Worm (Caenorhabditis elegans): ENCODE results near the gene lron-13.
"Not testable (repeated sequence)": the region's sequence is repeated elsewhere in the genome, so short reads cannot be mapped to it uniquely, and the experiment has no call there.

Gene lron-13

ce11 chrIII:13527424-13528097 is at the start of gene lron-13:
lron-13 (plus strand) TSS chrIII:13527438.
- no peak for TF ChIP-seq klf-2 (GFP tag; conservative IDR thresholded peaks at IDR 0.05)
- no peak for TF ChIP-seq flt-1 (GFP tag; IDR thresholded peaks at IDR 0.05)
- TF ChIP-seq tab-1 (GFP tag; IDR thresholded peaks at IDR 0.05) = no peak
- no peak for TF ChIP-seq T22C8.4 (GFP tag; IDR thresholded peaks at IDR 0.05)
- no peak for TF ChIP-seq ztf-29 (GFP tag; IDR thresholded peaks at IDR 0.05)

DNA sequence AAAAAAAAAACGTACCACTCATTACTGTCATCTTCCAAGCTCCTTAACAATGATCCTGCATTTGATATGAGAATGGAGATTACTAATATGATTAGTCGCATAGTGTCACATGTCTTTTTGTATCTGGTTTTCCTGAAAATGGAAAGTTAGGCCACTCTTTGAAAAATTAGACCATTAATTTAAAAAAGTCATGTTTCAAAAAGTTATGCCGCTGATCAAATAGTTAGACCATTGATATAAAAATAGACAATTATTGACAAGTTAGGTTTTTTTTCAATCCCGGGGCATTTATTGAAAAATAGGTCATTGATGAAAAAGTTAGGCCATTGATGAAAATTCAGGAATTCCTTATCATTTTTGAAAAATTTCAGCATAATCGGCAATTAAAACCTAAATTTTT is 43.2 kb upstream of the lron-13 start, which contains the start of gene acc-4:
acc-4 (minus strand) TSS at position 101 of the 400 bp plus-strand sequence.
- TF ChIP-seq ztf-29 (GFP tag; IDR thresholded peaks at IDR 0.05) = no peak
- no peak for TF ChIP-seq med-1 (GFP tag; optimal IDR thresholded peaks at IDR 0.05; ENCODE audit: insufficient read depth)
- no peak for TF ChIP-seq T22C8.4 (GFP tag; IDR thresholded peaks at IDR 0.05)
- TF ChIP-seq flt-1 (GFP tag; IDR thresholded peaks at IDR 0.05) = no peak

DNA sequence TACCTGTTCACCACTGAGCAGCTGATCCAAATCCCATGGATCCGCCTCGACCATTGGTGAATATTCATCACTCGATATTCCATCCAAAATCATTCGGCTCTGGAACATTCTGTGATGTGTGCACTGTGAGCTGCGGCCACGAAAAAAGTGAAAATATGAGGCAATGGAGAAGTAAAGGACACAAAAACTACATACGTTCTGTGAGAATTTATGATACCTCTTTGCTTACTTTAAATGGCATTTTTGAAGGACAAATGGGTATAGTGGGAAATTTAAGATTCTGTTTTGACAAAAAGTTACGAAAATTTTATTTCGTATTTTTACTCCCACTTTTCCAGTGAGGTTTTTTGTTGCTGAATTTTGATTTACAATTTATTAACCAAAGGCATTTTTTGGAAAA is 34.9 kb upstream of the lron-13 start, which contains the start of gene twk-40:
twk-40 (minus strand) TSS at position 101 of the 400 bp plus-strand sequence.
- TF ChIP-seq med-1 (GFP tag; optimal IDR thresholded peaks at IDR 0.05; ENCODE audit: insufficient read depth) (no peak), flt-1 (GFP tag; IDR thresholded peaks at IDR 0.05) (no peak), ztf-23 (GFP tag; IDR thresholded peaks at IDR 0.05) (no peak), T22C8.4 (GFP tag; IDR thresholded peaks at IDR 0.05) (no peak)

DNA sequence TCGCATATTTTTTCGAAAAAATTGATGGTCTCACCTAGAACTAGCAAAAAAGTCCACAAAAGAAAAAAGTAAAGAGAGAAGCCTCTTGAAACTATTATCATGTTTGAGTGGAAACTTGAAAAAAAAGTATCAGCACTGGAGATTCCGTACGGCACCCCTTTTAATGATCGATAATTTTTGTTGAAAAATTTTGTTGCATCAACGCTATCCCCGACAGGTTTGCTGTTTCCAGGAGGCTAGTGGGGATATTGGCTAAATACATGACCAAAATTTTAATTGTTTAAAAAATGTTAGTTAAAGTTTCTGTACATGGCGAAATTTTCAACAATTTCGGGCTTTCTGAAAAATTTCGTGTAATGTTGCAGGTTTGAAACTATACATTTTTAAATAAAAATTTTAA is 31.7 kb upstream of the lron-13 start, which contains the start of gene T28A8.2:
T28A8.2 (minus strand) TSS at position 101 of the 400 bp plus-strand sequence.
- TF ChIP-seq ztf-29 (GFP tag; IDR thresholded peaks at IDR 0.05) (no peak), cog-1 (tag; optimal IDR thresholded peaks at IDR 0.05) (no peak), klf-2 (GFP tag; conservative IDR thresholded peaks at IDR 0.05) (no peak), T22C8.4 (GFP tag; IDR thresholded peaks at IDR 0.05) (no peak), tab-1 (GFP tag; IDR thresholded peaks at IDR 0.05) (no peak), flt-1 (GFP tag; IDR thresholded peaks at IDR 0.05) (no peak)

- TF ChIP-seq T22C8.4 (GFP tag; IDR thresholded peaks at IDR 0.05); cog-1 (tag; optimal IDR thresholded peaks at IDR 0.05); med-1 (GFP tag; optimal IDR thresholded peaks at IDR 0.05; ENCODE audit: insufficient read depth): not testable (repeated sequence)
These were observed 28.3 kb upstream of the lron-13 start, which contains the start of gene T28A8.6 for ce11 chrIII:13498899-13499298. T28A8.6 (plus strand) TSS chrIII:13499199.

DNA sequence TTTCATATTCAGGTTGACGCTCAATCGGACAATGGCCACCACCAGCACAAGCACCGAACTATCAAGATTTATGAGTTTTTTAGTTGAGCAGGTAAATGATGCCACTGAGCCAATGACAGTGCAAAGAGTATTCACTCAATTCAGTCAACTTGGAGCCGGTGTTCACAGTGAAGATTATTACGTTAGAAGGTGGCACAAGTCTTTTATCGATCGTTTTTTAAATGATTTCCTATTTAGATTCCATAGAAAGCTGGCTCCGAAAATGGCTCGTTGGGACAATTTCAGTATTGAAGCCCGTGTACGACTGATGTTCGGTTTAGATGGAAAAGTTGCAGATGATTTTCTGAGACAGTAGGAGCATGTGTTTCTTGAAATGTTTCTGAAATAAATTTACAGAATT is 25.6 kb upstream of the lron-13 start, which contains the start of gene T28A8.5:
T28A8.5 (plus strand) TSS at position 32 of the 400 bp plus-strand sequence.
- TF ChIP-seq med-1 (GFP tag; optimal IDR thresholded peaks at IDR 0.05; ENCODE audit: insufficient read depth) (no peak), tab-1 (GFP tag; IDR thresholded peaks at IDR 0.05) (no peak), ztf-29 (GFP tag; IDR thresholded peaks at IDR 0.05) (no peak), flt-1 (GFP tag; IDR thresholded peaks at IDR 0.05) (no peak)

- TF ChIP-seq klf-2 (GFP tag; conservative IDR thresholded peaks at IDR 0.05) = no peak
- TF ChIP-seq ref-1 (GFP tag; conservative IDR thresholded peaks at IDR 0.05) = no peak
- no peak for TF ChIP-seq ztf-29 (GFP tag; IDR thresholded peaks at IDR 0.05)
These were observed 24.7 kb upstream of the lron-13 start, which contains the start of gene T28A8.8 for ce11 chrIII:13502513-13502912. T28A8.8 (plus strand) TSS chrIII:13502813.

DNA sequence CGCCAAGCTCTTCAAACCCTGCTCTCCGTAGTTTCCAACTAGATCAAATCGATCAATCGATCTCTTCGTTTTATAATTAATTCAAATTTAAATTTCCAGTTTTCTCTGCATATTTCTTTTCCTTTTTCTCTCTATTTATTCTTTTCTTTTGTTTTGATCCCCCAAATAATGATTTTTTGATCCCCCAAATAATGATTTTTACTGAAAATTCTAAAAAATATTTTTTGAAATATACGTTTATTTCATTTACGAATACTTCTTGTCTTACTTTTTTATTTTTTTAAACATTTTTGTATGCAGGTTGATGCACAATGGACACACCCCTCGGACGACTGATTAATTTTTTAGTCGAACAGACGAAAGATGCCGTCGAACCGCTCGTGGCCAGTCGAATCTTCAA is 23.9 kb upstream of the lron-13 start, which contains the start of gene T28A8.4:
T28A8.4 (plus strand) TSS at position 301 of the 400 bp plus-strand sequence.
- no peak for TF ChIP-seq tab-1 (GFP tag; IDR thresholded peaks at IDR 0.05)
- TF ChIP-seq T22C8.4 (GFP tag; IDR thresholded peaks at IDR 0.05) = no peak
- TF ChIP-seq ref-1 (GFP tag; conservative IDR thresholded peaks at IDR 0.05) = no peak
- TF ChIP-seq cog-1 (tag; optimal IDR thresholded peaks at IDR 0.05) = no peak
- no peak for TF ChIP-seq klf-2 (GFP tag; conservative IDR thresholded peaks at IDR 0.05)
- no peak for TF ChIP-seq ztf-23 (GFP tag; IDR thresholded peaks at IDR 0.05)
- TF ChIP-seq med-1 (GFP tag; optimal IDR thresholded peaks at IDR 0.05; ENCODE audit: insufficient read depth) = no peak
- no peak for TF ChIP-seq flt-1 (GFP tag; IDR thresholded peaks at IDR 0.05)
- TF ChIP-seq ztf-29 (GFP tag; IDR thresholded peaks at IDR 0.05) = no peak

ce11 chrIII:13505718-13506117 is 21.5 kb upstream of the lron-13 start, which contains the start of gene T28A8.3:
T28A8.3 (plus strand) TSS chrIII:13506018.
- no peak for TF ChIP-seq T22C8.4 (GFP tag; IDR thresholded peaks at IDR 0.05)
- TF ChIP-seq flt-1 (GFP tag; IDR thresholded peaks at IDR 0.05) = no peak
- no peak for TF ChIP-seq cog-1 (tag; optimal IDR thresholded peaks at IDR 0.05)
- no peak for TF ChIP-seq tab-1 (GFP tag; IDR thresholded peaks at IDR 0.05)
- TF ChIP-seq ztf-29 (GFP tag; IDR thresholded peaks at IDR 0.05) = no peak
- TF ChIP-seq klf-2 (GFP tag; conservative IDR thresholded peaks at IDR 0.05) = no peak
- TF ChIP-seq ztf-23 (GFP tag; IDR thresholded peaks at IDR 0.05) = no peak

- TF ChIP-seq T22C8.4 (GFP tag; IDR thresholded peaks at IDR 0.05) (no peak), ztf-29 (GFP tag; IDR thresholded peaks at IDR 0.05) (no peak), flt-1 (GFP tag; IDR thresholded peaks at IDR 0.05) (no peak), cog-1 (tag; optimal IDR thresholded peaks at IDR 0.05) (no peak), tab-1 (GFP tag; IDR thresholded peaks at IDR 0.05) (no peak), klf-2 (GFP tag; conservative IDR thresholded peaks at IDR 0.05) (no peak), ref-1 (GFP tag; conservative IDR thresholded peaks at IDR 0.05) (no peak), ztf-23 (GFP tag; IDR thresholded peaks at IDR 0.05) (no peak), med-1 (GFP tag; optimal IDR thresholded peaks at IDR 0.05; ENCODE audit: insufficient read depth) (no peak)
These were observed 16.5 kb upstream of the lron-13 start for ce11 chrIII:13510753-13511152.

- no peak for TF ChIP-seq klf-2 (GFP tag; conservative IDR thresholded peaks at IDR 0.05)
- TF ChIP-seq ztf-23 (GFP tag; IDR thresholded peaks at IDR 0.05) = no peak
- TF ChIP-seq ref-1 (GFP tag; conservative IDR thresholded peaks at IDR 0.05) = no peak
- peak; percentile 70 for TF ChIP-seq T22C8.4 (GFP tag; IDR thresholded peaks at IDR 0.05)
- TF ChIP-seq cog-1 (tag; optimal IDR thresholded peaks at IDR 0.05) = no peak
- no peak for TF ChIP-seq ztf-29 (GFP tag; IDR thresholded peaks at IDR 0.05)
- TF ChIP-seq flt-1 (GFP tag; IDR thresholded peaks at IDR 0.05) = no peak
- no peak for TF ChIP-seq tab-1 (GFP tag; IDR thresholded peaks at IDR 0.05)
These were observed 12.8 kb upstream of the lron-13 start, which contains the start of gene mlh-1 for ce11 chrIII:13514470-13514869. mlh-1 (minus strand) TSS chrIII:13514570.

Measured in whole organism, midembryonic.